Fruit fly (Drosophila melanogaster) whole organism: ENCODE results near the gene CG31886.

Experiments used
- CG8478 ChIP-seq: fragments of >200 bp; optimal IDR thresholded peaks from 2 replicates; lab custom pipeline; 2018; ENCODE audit warnings: inconsistent platforms
- Dll ChIP-seq: fragments of >200 bp; optimal IDR thresholded peaks from 2 replicates; lab custom pipeline; 2017
- EcR ChIP-seq, 2 experiments: fragments of >200 bp; optimal IDR thresholded peaks; 2 replicates each; lab custom pipeline; 2017; ENCODE audit warnings: missing biosample characterization in 2 of 2, missing genetic modification characterization in 2 of 2, missing genetic modification reagents in 2 of 2
- usp ChIP-seq: fragments of >200 bp; optimal IDR thresholded peaks from 2 replicates; lab custom pipeline; 2017; ENCODE audit warnings: missing biosample characterization, missing genetic modification characterization, mixed read lengths

DNA sequence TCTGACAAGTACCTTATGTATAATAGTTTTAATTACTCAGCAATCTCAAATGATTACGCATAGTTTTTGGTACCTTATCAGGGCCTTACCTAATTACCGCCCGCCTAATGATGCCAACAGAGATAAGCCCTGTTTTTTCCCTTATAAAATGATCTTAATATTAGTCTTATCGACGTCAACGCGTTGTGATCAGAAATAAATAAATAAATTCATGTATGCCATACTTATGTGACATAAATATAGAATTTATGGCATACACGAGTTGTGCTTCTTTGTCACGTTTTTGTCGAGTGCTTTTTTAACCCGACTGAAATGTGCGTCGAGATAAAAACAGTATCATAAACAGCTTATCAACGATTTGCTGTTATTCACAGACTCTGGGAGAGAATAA, 2.5 kb downstream of the CG31886 start:
- TF ChIP-seq Dll (lab: Kevin White, UChicago) (no peak), CG8478 (no peak), usp (GFP tag; lab: Kevin White, UChicago) (no peak), EcR (GFP tag; optimal IDR thresholded peaks at IDR 0.05; lab: Kevin White, UChicago) (no peak)
